Fruit fly (Drosophila melanogaster) whole organism, embryonic: Measurements from ENCODE around the gene CG8507.
A peak's percentile ranks its signal among the peaks of the same experiment; 100 is the strongest.

Source experiments
- CG11247 ChIP-seq: fragments of 200-800 bp; sonication (Bioruptor generic); IDR thresholded peaks from 2 replicates; pipeline ENCODE4 v1.3.6; 2022; ENCODE audit warnings: missing biosample characterization, missing genetic modification characterization
- CG12659 ChIP-seq: fragments of 200-800 bp; sonication (Bioruptor generic); optimal IDR thresholded peaks from 3 replicates; lab custom pipeline; 2017; ENCODE audit warnings: mild to moderate bottlenecking, missing biosample characterization, missing genetic modification reagents, missing genetic modification characterization
- CG13624 ChIP-seq: fragments of 200-800 bp; sonication (Bioruptor generic); optimal IDR thresholded peaks from 2 replicates; lab custom pipeline; 2016; ENCODE audit warnings: missing biosample characterization, missing genetic modification characterization
- CG13775 ChIP-seq: fragments of 200-800 bp; sonication (Bioruptor generic); optimal IDR thresholded peaks from 3 replicates; lab custom pipeline; 2017; ENCODE audit warnings: missing biosample characterization, mild to moderate bottlenecking, missing genetic modification characterization
- CG15073 ChIP-seq: fragments of 200-800 bp; sonication (Bioruptor generic); optimal IDR thresholded peaks from 2 replicates; lab custom pipeline; 2016; ENCODE audit warnings: missing biosample characterization, missing genetic modification characterization
- CG1603 ChIP-seq: fragments of 200-800 bp; sonication (Bioruptor generic); optimal IDR thresholded peaks from 2 replicates; lab custom pipeline; 2019; ENCODE audit warnings: missing biosample characterization, mild to moderate bottlenecking, missing genetic modification characterization, moderate library complexity
- CG1647 ChIP-seq: fragments of 200-800 bp; sonication (Bioruptor generic); optimal IDR thresholded peaks from 3 replicates; lab custom pipeline; 2016; ENCODE audit warnings: missing biosample characterization, missing genetic modification characterization
- CG17802 ChIP-seq: fragments of 200-800 bp; sonication (Bioruptor generic); optimal IDR thresholded peaks from 2 replicates; lab custom pipeline; 2018; ENCODE audit warnings: missing biosample characterization, mild to moderate bottlenecking, missing genetic modification characterization, moderate library complexity
- CG30403 ChIP-seq: fragments of 200-800 bp; sonication (Bioruptor generic); optimal IDR thresholded peaks from 3 replicates; lab custom pipeline; 2016; ENCODE audit warnings: missing biosample characterization, missing genetic modification characterization
- CG34422 ChIP-seq: fragments of 200-800 bp; sonication (Bioruptor generic); IDR thresholded peaks from 3 replicates; pipeline ENCODE4 v1.3.6; 2022; ENCODE audit warnings: missing biosample characterization, missing genetic modification characterization
- CG42726 ChIP-seq: fragments of 200-800 bp; sonication (Bioruptor generic); IDR thresholded peaks from 2 replicates; pipeline ENCODE4 v1.3.6; 2022; ENCODE audit warnings: missing biosample characterization, missing genetic modification characterization; ENCODE audit not compliant: partially characterized antibody
- CG4282 ChIP-seq: fragments of 200-800 bp; sonication (Bioruptor generic); optimal IDR thresholded peaks from 2 replicates; lab custom pipeline; 2016; ENCODE audit warnings: missing biosample characterization, missing genetic modification characterization
- CG4404 ChIP-seq: fragments of 200-800 bp; sonication (Bioruptor generic); IDR thresholded peaks from 2 replicates; pipeline ENCODE4 v1.3.6; 2022; ENCODE audit warnings: missing biosample characterization, missing genetic modification characterization
- CG7271 ChIP-seq: fragments of 200-800 bp; sonication (Bioruptor generic); optimal IDR thresholded peaks from 2 replicates; lab custom pipeline; 2018; ENCODE audit warnings: missing biosample characterization, mild to moderate bottlenecking, missing genetic modification characterization, moderate library complexity
- CG9609 ChIP-seq: fragments of 200-800 bp; sonication (Bioruptor generic); optimal IDR thresholded peaks from 3 replicates; lab custom pipeline; 2016; ENCODE audit warnings: missing biosample characterization, missing genetic modification characterization
- CTCF ChIP-seq: fragments of 200-800 bp; sonication (Bioruptor generic); optimal IDR thresholded peaks from 2 replicates; lab custom pipeline; 2017; ENCODE audit warnings: missing biosample characterization, mild to moderate bottlenecking, missing genetic modification characterization, moderate library complexity
- D ChIP-seq, 2 experiments: fragments of 200-800 bp in 1 of 2; fragments of >200 bp in 1 of 2; sonication (Bioruptor generic) in 1 of 2; optimal IDR thresholded peaks; 2 replicates in 1 of 2; 3 replicates in 1 of 2; lab custom pipeline; 2017; ENCODE audit warnings: mild to moderate bottlenecking in 1 of 2, missing biosample characterization in 1 of 2, missing genetic modification characterization in 1 of 2, missing genetic modification reagents in 1 of 2
- Ets65A ChIP-seq: fragments of 200-800 bp; sonication (Bioruptor generic); peaks from one replicate; lab custom pipeline; 2016; ENCODE audit warnings: missing biosample characterization, missing genetic modification characterization
- Lpt ChIP-seq: fragments of >200 bp; optimal IDR thresholded peaks from 2 replicates; lab custom pipeline; 2018; ENCODE audit warnings: missing biosample characterization, missing genetic modification characterization
- Med ChIP-seq: fragments of 200-800 bp; sonication (Bioruptor generic); peaks from one replicate; lab custom pipeline; 2016; ENCODE audit warnings: missing biosample characterization, missing genetic modification characterization, mild to moderate bottlenecking, inconsistent platforms, moderate library complexity
- Oaz ChIP-seq: fragments of 200-800 bp; sonication (Bioruptor generic); IDR thresholded peaks from 2 replicates; pipeline ENCODE4 v1.3.6; 2022; ENCODE audit warnings: missing biosample characterization, missing genetic modification characterization
- Pdp1 ChIP-seq, 2 experiments: fragments of 200-800 bp; sonication (Bioruptor generic); optimal IDR thresholded peaks; 3 replicates each; lab custom pipeline; 2016; ENCODE audit warnings: missing biosample characterization in 2 of 2, missing genetic modification characterization in 2 of 2, mild to moderate bottlenecking in 1 of 2, moderate library complexity in 1 of 2
- Xbp1 ChIP-seq: fragments of 200-800 bp; sonication (Bioruptor generic); optimal IDR thresholded peaks from 3 replicates; lab custom pipeline; 2016; ENCODE audit warnings: missing biosample characterization, mild to moderate bottlenecking, missing genetic modification characterization
- bbx ChIP-seq: fragments of 200-800 bp; sonication (Bioruptor generic); IDR thresholded peaks from 2 replicates; pipeline ENCODE4 v1.3.6; 2022; ENCODE audit warnings: missing biosample characterization, missing genetic modification characterization; ENCODE audit not compliant: partially characterized antibody
- bsh ChIP-seq, 2 experiments: fragments of 200-800 bp; sonication (Bioruptor generic); optimal IDR thresholded peaks; 2 replicates each; lab custom pipeline; 2017 to 2018; ENCODE audit warnings: mild to moderate bottlenecking in 2 of 2, missing biosample characterization in 2 of 2, missing genetic modification characterization in 2 of 2, moderate library complexity in 1 of 2
- cad ChIP-seq: fragments of >200 bp; optimal IDR thresholded peaks from 2 replicates; lab custom pipeline; 2017; ENCODE audit warnings: missing biosample characterization, missing genetic modification characterization
- chinmo ChIP-seq: fragments of 200-800 bp; sonication (Bioruptor generic); IDR thresholded peaks from 4 replicates; pipeline ENCODE4 v1.3.6; 2022; ENCODE audit warnings: missing biosample characterization, missing genetic modification characterization; ENCODE audit not compliant: partially characterized antibody
- chn ChIP-seq: fragments of 200-800 bp; sonication (Bioruptor generic); optimal IDR thresholded peaks from 2 replicates; lab custom pipeline; 2016; ENCODE audit warnings: missing biosample characterization, missing genetic modification characterization
- croc ChIP-seq: fragments of 200-800 bp; sonication (Bioruptor generic); conservative IDR thresholded peaks from 3 replicates; pipeline ENCODE4 v1.3.6; 2022; ENCODE audit warnings: missing biosample characterization, missing genetic modification characterization
- dm ChIP-seq: fragments of 200-800 bp; sonication (Bioruptor generic); optimal IDR thresholded peaks from 3 replicates; lab custom pipeline; 2016; ENCODE audit warnings: missing biosample characterization, missing genetic modification characterization
- dysf ChIP-seq: fragments of 200-800 bp; sonication (Bioruptor generic); IDR thresholded peaks from 3 replicates; pipeline ENCODE4 v1.3.6; 2022; ENCODE audit warnings: missing biosample characterization, missing genetic modification characterization
- esg ChIP-seq: fragments of 200-800 bp; sonication (Bioruptor generic); conservative IDR thresholded peaks from 2 replicates; pipeline ENCODE4 v1.3.6; 2022; ENCODE audit warnings: missing biosample characterization, missing genetic modification characterization
- fd64A ChIP-seq: fragments of 200-800 bp; sonication (Bioruptor generic); optimal IDR thresholded peaks from 3 replicates; lab custom pipeline; 2018; ENCODE audit warnings: missing biosample characterization, mild to moderate bottlenecking, missing genetic modification characterization
- gt ChIP-seq: fragments of 200-800 bp; sonication (Bioruptor generic); IDR thresholded peaks from 2 replicates; pipeline ENCODE4 v1.3.6; 2022; ENCODE audit warnings: missing biosample characterization, missing genetic modification characterization
- jing ChIP-seq: fragments of 200-800 bp; sonication (Bioruptor generic); optimal IDR thresholded peaks from 2 replicates; lab custom pipeline; 2018; ENCODE audit warnings: missing biosample characterization, mild to moderate bottlenecking, missing genetic modification characterization
- knrl ChIP-seq: fragments of 200-800 bp; sonication (Bioruptor generic); IDR thresholded peaks from 3 replicates; pipeline ENCODE4 v1.3.6; 2022; ENCODE audit warnings: missing biosample characterization, missing genetic modification characterization; ENCODE audit not compliant: partially characterized antibody
- lola ChIP-seq, 3 experiments: fragments of >200 bp in 2 of 3; fragments of 200-800 bp in 1 of 3; sonication (Bioruptor generic) in 1 of 3; optimal IDR thresholded peaks; 2 replicates each; lab custom pipeline; 2017 to 2019; ENCODE audit warnings: missing biosample characterization in 3 of 3, missing genetic modification characterization in 3 of 3, mild to moderate bottlenecking in 1 of 3, moderate library complexity in 1 of 3
- onecut ChIP-seq: fragments of 200-800 bp; sonication (Bioruptor generic); IDR thresholded peaks from 2 replicates; pipeline ENCODE4 v1.3.6; 2022; ENCODE audit warnings: missing biosample characterization, missing genetic modification characterization
- pnt ChIP-seq: fragments of 200-800 bp; sonication (Bioruptor generic); optimal IDR thresholded peaks from 3 replicates; lab custom pipeline; 2016; ENCODE audit warnings: missing biosample characterization, missing genetic modification characterization
- sd ChIP-seq: fragments of 200-800 bp; sonication (Bioruptor generic); optimal IDR thresholded peaks from 3 replicates; lab custom pipeline; 2018; ENCODE audit warnings: missing biosample characterization, mild to moderate bottlenecking, missing genetic modification characterization, moderate library complexity
- sens ChIP-seq: fragments of 200-800 bp; sonication (Bioruptor generic); peaks from one replicate; lab custom pipeline; 2016; ENCODE audit warnings: missing biosample characterization, missing genetic modification characterization
- zen ChIP-seq: fragments of 200-800 bp; sonication (Bioruptor generic); optimal IDR thresholded peaks from 3 replicates; lab custom pipeline; 2018; ENCODE audit warnings: missing biosample characterization, mild to moderate bottlenecking, missing genetic modification characterization, moderate library complexity

CG8507 gene

DNA sequence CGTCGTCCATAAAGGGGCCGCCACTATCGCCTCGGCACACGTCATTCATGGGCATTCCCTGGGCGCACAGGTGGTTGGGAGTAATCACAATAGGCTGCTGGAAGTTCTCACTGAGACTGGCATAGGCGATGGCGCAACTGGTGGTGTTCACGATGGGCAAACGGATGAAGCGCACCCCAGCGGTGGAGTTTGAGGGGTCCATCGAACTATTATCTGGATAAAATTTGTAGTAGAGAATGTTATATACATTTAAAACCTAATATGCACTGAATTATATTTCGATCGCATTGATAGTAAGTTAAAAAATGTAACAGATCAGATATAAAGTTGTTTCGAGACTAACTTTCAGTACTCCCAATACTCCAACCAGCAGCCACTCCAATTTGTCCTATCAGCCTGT lies 48.1 kb upstream of the CG8507 start, which contains the start of gene CG31415:
Gene CG31415, plus strand, starts transcription at position 301 of the 400 bp plus-strand sequence.
- no peak for TF ChIP-seq esg (GFP tag; lab: Robert Waterston, UW)
- TF ChIP-seq Med (GFP tag; lab: Kevin White, UChicago), result peak; percentile 22
- peak; percentile 62 for TF ChIP-seq sens (GFP tag; lab: Kevin White, UChicago)
- TF ChIP-seq CG15073 (GFP tag; lab: Kevin White, UChicago), result no peak
- TF ChIP-seq CG9609 (GFP tag; lab: Kevin White, UChicago), result no peak
- TF ChIP-seq CG1647, result no peak
- TF ChIP-seq Xbp1 (GFP tag; lab: Kevin White, UChicago), result no peak
- TF ChIP-seq CG17802, result no peak

DNA sequence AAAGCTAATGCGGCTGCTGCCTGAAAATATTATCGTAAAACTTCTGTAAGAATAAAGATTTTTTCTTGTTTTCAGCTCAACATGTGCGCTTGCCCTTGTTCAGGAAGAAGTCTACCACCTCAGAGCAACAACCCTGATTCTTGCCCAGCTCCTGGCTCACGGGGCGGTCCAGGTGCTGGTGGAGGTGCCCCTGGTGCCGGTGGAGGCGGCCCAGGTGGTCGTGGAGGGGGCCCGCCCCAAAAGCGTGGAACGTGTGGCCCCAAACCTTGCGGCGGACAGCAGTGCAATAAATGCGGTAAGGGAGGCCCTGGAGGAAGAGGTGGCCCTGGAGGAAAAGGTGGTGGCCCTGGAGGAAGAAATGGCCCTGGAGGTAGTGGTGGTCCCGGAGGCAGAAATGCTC lies 47.3 kb upstream of the CG8507 start:
- TF ChIP-seq CG1603 (tag; lab: Kevin White, UChicago), result no peak
- TF ChIP-seq Ets65A (GFP tag; lab: Kevin White, UChicago), result peak; percentile 55
- TF ChIP-seq CG34422, result 0 out of 3 replicates have a peak, but pooled peaks have one; percentile 33
- no peak for TF ChIP-seq CG4282 (GFP tag; lab: Kevin White, UChicago)

dm6 chr3R:9745442-9745841 lies 45.8 kb upstream of the CG8507 start:
- peak; percentile 53 for TF ChIP-seq cad (GFP tag; lab: Kevin White, UChicago)
- TF ChIP-seq sd, result peak; percentile 1
- TF ChIP-seq CG13624 (GFP tag; lab: Kevin White, UChicago), result no peak
- no peak for TF ChIP-seq CTCF
- TF ChIP-seq chinmo (GFP tag; lab: Robert Waterston, UW), result 0 out of 4 replicates have a peak, but pooled peaks have one; percentile 5

- TF ChIP-seq Pdp1 (GFP tag; optimal IDR thresholded peaks at IDR 0.05; lab: Kevin White, UChicago) (peak in 1 of 2 experiments; percentile 40), D (optimal IDR thresholded peaks at IDR 0.05; lab: Kevin White, UChicago) (no peak), D (GFP tag; optimal IDR thresholded peaks at IDR 0.05; lab: Kevin White, UChicago) (no peak)
These were observed 45.0 kb upstream of the CG8507 start, which contains the start of gene CG34409 for dm6 chr3R:9746267-9746666. TSS of gene CG34409 (minus strand) at chr3R:9746367.

DNA sequence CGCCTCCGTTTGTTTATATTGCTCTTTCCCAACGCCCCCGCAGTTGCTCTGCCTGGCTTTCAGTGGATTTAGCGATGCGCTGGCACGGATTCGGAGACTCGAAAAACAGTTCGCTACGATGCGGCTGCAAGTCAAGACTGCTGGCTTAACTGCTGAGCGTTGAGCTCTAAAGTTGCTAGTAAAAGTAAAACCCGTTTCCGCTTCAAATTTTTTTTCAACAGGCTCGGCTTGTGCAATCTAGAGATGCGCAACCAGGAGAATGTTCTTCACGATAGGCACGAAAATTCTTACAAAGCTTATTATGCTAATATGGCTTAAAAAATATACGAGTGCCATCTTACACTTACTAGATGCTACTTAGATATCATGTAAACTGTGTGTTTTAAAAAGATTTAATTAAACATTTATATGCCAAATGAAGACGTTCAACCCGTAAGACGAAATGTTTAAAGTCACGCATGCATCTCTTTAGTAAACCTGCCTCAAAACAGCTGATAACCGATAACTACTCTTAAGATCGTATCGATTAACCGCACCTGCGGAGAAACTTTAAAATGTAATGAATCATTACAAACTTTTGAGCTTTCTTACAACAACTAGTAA lies 43.9 kb upstream of the CG8507 start, which contains the start of gene CG12948:
Gene CG12948, minus strand, starts transcription at position 473 of the 603 bp plus-strand sequence.
- peak; percentile 73 for TF ChIP-seq Ets65A (GFP tag; lab: Kevin White, UChicago)
- TF ChIP-seq dm (GFP tag; lab: Kevin White, UChicago), result peak; percentile 22
- peak; percentile 44 for TF ChIP-seq CG12659 (GFP tag; lab: Kevin White, UChicago)
- TF ChIP-seq bbx (GFP tag; lab: Robert Waterston, UW), result peak; percentile 75
- peak; percentile 50 for TF ChIP-seq CG1603 (tag; lab: Kevin White, UChicago)
- 0 out of 2 replicates have a peak, but pooled peaks have one; percentile 19 for TF ChIP-seq onecut (GFP tag; lab: Robert Waterston, UW)
- peak; percentile 57 for TF ChIP-seq CG13775 (GFP tag; lab: Kevin White, UChicago)
- TF ChIP-seq gt (GFP tag; lab: Robert Waterston, UW), result no peak
- TF ChIP-seq knrl, result peak; percentile 87; the same call in 2 of the 3 replicates
- peak in 1 of 2 experiments; percentile 45 for TF ChIP-seq bsh (GFP tag; optimal IDR thresholded peaks at IDR 0.05; lab: Kevin White, UChicago)
- TF ChIP-seq CG7271 (tag; lab: Kevin White, UChicago), result peak; percentile 5
- TF ChIP-seq CG30403, result peak; percentile 72
- TF ChIP-seq CG42726 (GFP tag; lab: Robert Waterston, UW), result 0 out of 2 replicates have a peak, but pooled peaks have one; percentile 19
- no peak for TF ChIP-seq croc (GFP tag; lab: Robert Waterston, UW)
- TF ChIP-seq jing (GFP tag; lab: Kevin White, UChicago), result no peak
- peak; percentile 18; the same call in 1 of the 2 replicates for TF ChIP-seq CG11247 (GFP tag; lab: Robert Waterston, UW)
- TF ChIP-seq chn (GFP tag; lab: Kevin White, UChicago), result peak; percentile 21
- no peak for TF ChIP-seq Lpt (GFP tag; lab: Kevin White, UChicago)
- TF ChIP-seq Xbp1 (GFP tag; lab: Kevin White, UChicago), result peak; percentile 55
- no peak for TF ChIP-seq zen (tag; lab: Kevin White, UChicago)
- 0 out of 2 replicates have a peak, but pooled peaks have one; percentile 28 for TF ChIP-seq CG4404 (GFP tag; lab: Robert Waterston, UW)
- TF ChIP-seq lola (GFP tag; optimal IDR thresholded peaks at IDR 0.05; lab: Kevin White, UChicago), result peak in 1 of 3 experiments; percentile 63
- TF ChIP-seq fd64A (GFP tag; lab: Kevin White, UChicago), result peak; percentile 4
- no peak for TF ChIP-seq Oaz (GFP tag; lab: Robert Waterston, UW)
- TF ChIP-seq dysf (GFP tag; lab: Robert Waterston, UW), result peak; percentile 67; the same call in 2 of the 3 replicates
- peak; percentile 25 for TF ChIP-seq pnt (GFP tag; lab: Kevin White, UChicago)
